Worm (Caenorhabditis elegans) whole organism, L3 larva: ENCODE results near the gene srx-125.

Experiments
- R02D3.7 ChIP-seq: fragments of 150-350 bp; optimal IDR thresholded peaks from 2 replicates; lab custom pipeline; 2014; ENCODE audit warnings: missing biosample characterization, missing genetic modification characterization
- ZK546.5 ChIP-seq: sonication (generic microtip); optimal IDR thresholded peaks from 2 replicates; lab custom pipeline; 2017; ENCODE audit warnings: missing biosample characterization, missing genetic modification characterization
- ceh-16 ChIP-seq: sonication (generic microtip); optimal IDR thresholded peaks from 2 replicates; lab custom pipeline; 2017; ENCODE audit warnings: missing biosample characterization, missing genetic modification characterization
- ceh-82 ChIP-seq: fragments of 150-350 bp; optimal IDR thresholded peaks from 2 replicates; lab custom pipeline; 2014; ENCODE audit warnings: missing biosample characterization, missing genetic modification characterization
- daf-12 ChIP-seq: fragments of 150-350 bp; optimal IDR thresholded peaks from 2 replicates; lab custom pipeline; 2014; ENCODE audit warnings: missing biosample characterization, missing genetic modification reagents, missing genetic modification characterization
- egl-27 ChIP-seq: sonication (generic microtip); optimal IDR thresholded peaks from 4 replicates; lab custom pipeline; 2017; ENCODE audit warnings: missing biosample characterization, missing genetic modification reagents, missing genetic modification characterization
- elt-1 ChIP-seq: fragments of 150-350 bp; optimal IDR thresholded peaks from 2 replicates; lab custom pipeline; 2014; ENCODE audit warnings: missing biosample characterization, missing genetic modification characterization
- elt-2 ChIP-seq: sonication (generic microtip); optimal IDR thresholded peaks from 2 replicates; lab custom pipeline; 2016; ENCODE audit warnings: missing genetic modification reagents, mild to moderate bottlenecking, missing genetic modification characterization, missing compliant biosample characterization
- elt-3 ChIP-seq, 3 experiments: fragments of 150-350 bp in 1 of 3; sonication (generic microtip) in 2 of 3; optimal IDR thresholded peaks; 2 replicates in 2 of 3; 4 replicates in 1 of 3; lab custom pipeline; 2014 to 2017; ENCODE audit warnings: missing biosample characterization in 3 of 3, missing genetic modification characterization in 3 of 3
- eor-1 ChIP-seq, 2 experiments: fragments of 150-350 bp; optimal IDR thresholded peaks; 2 replicates each; lab custom pipeline; 2014 to 2018; ENCODE audit warnings: missing biosample characterization in 2 of 2, missing genetic modification characterization in 2 of 2
- jun-1 ChIP-seq: fragments of 150-350 bp; optimal IDR thresholded peaks from 2 replicates; lab custom pipeline; 2014; ENCODE audit warnings: missing biosample characterization, missing genetic modification reagents, missing genetic modification characterization
- lin-15B ChIP-seq: fragments of 150-350 bp; optimal IDR thresholded peaks from 2 replicates; lab custom pipeline; 2014; ENCODE audit warnings: missing biosample characterization, missing genetic modification characterization
- nfya-1 ChIP-seq: sonication (generic microtip); optimal IDR thresholded peaks from 2 replicates; lab custom pipeline; 2017; ENCODE audit warnings: missing genetic modification characterization, mild to moderate bottlenecking, missing compliant biosample characterization, antibody characterized with exemption, moderate library complexity; ENCODE audit not compliant: insufficient read depth
- nhr-11 ChIP-seq: fragments of 150-350 bp; optimal IDR thresholded peaks from 2 replicates; lab custom pipeline; 2014; ENCODE audit warnings: missing biosample characterization, missing genetic modification characterization
- nhr-23 ChIP-seq: fragments of 150-350 bp; optimal IDR thresholded peaks from 2 replicates; lab custom pipeline; 2014; ENCODE audit warnings: missing biosample characterization, missing genetic modification reagents, missing genetic modification characterization
- nhr-25 ChIP-seq: sonication (generic microtip); optimal IDR thresholded peaks from 2 replicates; lab custom pipeline; 2017; ENCODE audit warnings: missing biosample characterization, missing genetic modification characterization
- nhr-43 ChIP-seq: sonication (generic microtip); optimal IDR thresholded peaks from 2 replicates; lab custom pipeline; 2016; ENCODE audit warnings: mild to moderate bottlenecking, missing genetic modification characterization, missing compliant biosample characterization; ENCODE audit not compliant: poor library complexity, severe bottlenecking
- nhr-67 ChIP-seq: fragments of 150-350 bp; optimal IDR thresholded peaks from 2 replicates; lab custom pipeline; 2014; ENCODE audit warnings: missing biosample characterization, missing genetic modification characterization
- nhr-77 ChIP-seq: fragments of 150-350 bp; optimal IDR thresholded peaks from 2 replicates; lab custom pipeline; 2014; ENCODE audit warnings: missing biosample characterization, missing genetic modification characterization
- pha-4 ChIP-seq: fragments of 150-350 bp; optimal IDR thresholded peaks from 2 replicates; lab custom pipeline; 2014; ENCODE audit warnings: missing biosample characterization, missing genetic modification reagents, missing genetic modification characterization
- skn-1 ChIP-seq: fragments of 150-350 bp; optimal IDR thresholded peaks from 2 replicates; lab custom pipeline; 2014; ENCODE audit warnings: missing biosample characterization, missing genetic modification characterization
- zag-1 ChIP-seq: fragments of 150-350 bp; optimal IDR thresholded peaks from 2 replicates; lab custom pipeline; 2014; ENCODE audit warnings: missing biosample characterization, missing genetic modification characterization
- ztf-11 ChIP-seq: fragments of 150-350 bp; optimal IDR thresholded peaks from 2 replicates; lab custom pipeline; 2014; ENCODE audit warnings: missing biosample characterization, missing genetic modification characterization

The srx-125 gene

ce11 chrV:13416076-13416475 is 49.0 kb downstream of the srx-125 start:
- peak; percentile 46 for TF ChIP-seq nhr-43
- TF ChIP-seq nhr-77 (tag; lab: Kevin White, UChicago), result peak; percentile 79
- no peak for TF ChIP-seq jun-1
- peak; percentile 4 for TF ChIP-seq nhr-25 (tag; lab: Kevin White, UChicago)
- no peak for TF ChIP-seq zag-1
- TF ChIP-seq ceh-82 (tag; lab: Kevin White, UChicago), result peak; percentile 39

ce11 chrV:13417513-13417912 is 50.4 kb downstream of the srx-125 start, which contains the start of gene F53F1.6:
Gene F53F1.6, minus strand, starts transcription at chrV:13417613.
- TF ChIP-seq nhr-43 (no peak), nhr-67 (tag; lab: Kevin White, UChicago) (no peak), elt-3 (tag; optimal IDR thresholded peaks at IDR 0.05; lab: Kevin White, UChicago) (no peak), pha-4 (tag; lab: Kevin White, UChicago) (no peak), nhr-23 (tag; lab: Kevin White, UChicago) (no peak), ztf-11 (no peak), nhr-11 (no peak), lin-15B (tag; lab: Kevin White, UChicago) (no peak), ceh-16 (tag; lab: Kevin White, UChicago) (no peak), elt-2 (tag; lab: Kevin White, UChicago) (no peak), jun-1 (no peak), elt-1 (tag; lab: Kevin White, UChicago) (no peak), skn-1 (tag; lab: Kevin White, UChicago) (no peak), nfya-1 (no peak), egl-27 (tag; lab: Kevin White, UChicago) (no peak), daf-12 (tag; lab: Kevin White, UChicago) (no peak), R02D3.7 (tag; lab: Kevin White, UChicago) (no peak), ZK546.5 (tag; lab: Kevin White, UChicago) (no peak), eor-1 (tag; optimal IDR thresholded peaks at IDR 0.05; lab: Kevin White, UChicago) (no peak)
- TF ChIP-seq, all 47 proteins: peak for 0
